Worm (Caenorhabditis elegans) whole organism, L1 larva: ENCODE results near the gene cyp-37B1.

Source experiments
- C04F5.9 ChIP-seq: sonication (generic microtip); optimal IDR thresholded peaks from 2 replicates; lab custom pipeline; 2016; ENCODE audit warnings: missing genetic modification characterization, missing compliant biosample characterization
- C34B4.2 ChIP-seq: sonication (generic microtip); optimal IDR thresholded peaks from 2 replicates; lab custom pipeline; 2017; ENCODE audit warnings: mild to moderate bottlenecking, missing genetic modification characterization, missing compliant biosample characterization
- F16B12.6 ChIP-seq: fragments of 150-350 bp; optimal IDR thresholded peaks from 2 replicates; lab custom pipeline; 2014; ENCODE audit warnings: missing biosample characterization, missing genetic modification characterization
- aha-1 ChIP-seq: fragments of 150-350 bp; optimal IDR thresholded peaks from 2 replicates; lab custom pipeline; 2014; ENCODE audit warnings: missing biosample characterization, missing genetic modification characterization
- aly-2 ChIP-seq: fragments of 150-350 bp; optimal IDR thresholded peaks from 2 replicates; lab custom pipeline; 2014; ENCODE audit warnings: missing biosample characterization, missing genetic modification characterization
- blmp-1 ChIP-seq: fragments of 150-350 bp; optimal IDR thresholded peaks from 2 replicates; lab custom pipeline; 2014; ENCODE audit warnings: missing biosample characterization, missing genetic modification characterization
- ceh-88 ChIP-seq: fragments of 200-800 bp; sonication (Bioruptor generic); IDR thresholded peaks from 2 replicates; pipeline ENCODE4 v1.3.6; 2022; ENCODE audit warnings: missing genetic modification characterization, missing compliant biosample characterization
- ces-1 ChIP-seq: fragments of 150-350 bp; optimal IDR thresholded peaks from 2 replicates; lab custom pipeline; 2014; ENCODE audit warnings: missing biosample characterization, missing genetic modification reagents, missing genetic modification characterization
- efl-1 ChIP-seq, 4 experiments: fragments of 150-350 bp; optimal IDR thresholded peaks in 3 of 4; peaks in 1 of 4; 1 replicate in 1 of 4; 2 replicates in 3 of 4; lab custom pipeline; 2014; ENCODE audit warnings: missing biosample characterization in 2 of 4, missing genetic modification characterization in 2 of 4, missing genetic modification reagents in 2 of 4
- efl-3 ChIP-seq: fragments of 200-800 bp; sonication (Bioruptor generic); optimal IDR thresholded peaks from 2 replicates; lab custom pipeline; 2018; ENCODE audit warnings: mild to moderate bottlenecking, missing genetic modification characterization, missing compliant biosample characterization
- egl-13 ChIP-seq: sonication (generic microtip); optimal IDR thresholded peaks from 2 replicates; lab custom pipeline; 2016; ENCODE audit warnings: missing genotype, missing genetic modification reagents, missing genetic modification characterization, missing compliant biosample characterization
- elt-2 ChIP-seq: sonication (generic microtip); optimal IDR thresholded peaks from 2 replicates; lab custom pipeline; 2016; ENCODE audit warnings: missing genetic modification characterization, mild to moderate bottlenecking, inconsistent platforms, missing compliant biosample characterization, missing genetic modification reagents
- elt-3 ChIP-seq, 6 experiments: fragments of 150-350 bp in 1 of 6; sonication (generic microtip); optimal IDR thresholded peaks; 2 replicates each; lab custom pipeline; 2017 to 2018; ENCODE audit warnings: missing biosample characterization in 6 of 6, missing genetic modification characterization in 6 of 6, inconsistent platforms in 1 of 6
- fkh-10 ChIP-seq: sonication (generic microtip); optimal IDR thresholded peaks from 2 replicates; lab custom pipeline; 2017; ENCODE audit warnings: missing biosample characterization, missing genetic modification reagents, missing genetic modification characterization
- fkh-4 ChIP-seq: sonication (generic microtip); optimal IDR thresholded peaks from 2 replicates; lab custom pipeline; 2016; ENCODE audit warnings: missing compliant biosample characterization, missing genetic modification characterization, borderline replicate concordance
- hlh-17 ChIP-seq: fragments of 200-800 bp; sonication (Bioruptor generic); optimal IDR thresholded peaks from 2 replicates; lab custom pipeline; 2018; ENCODE audit warnings: missing genetic modification characterization, mild to moderate bottlenecking, missing compliant biosample characterization, moderate library complexity, borderline replicate concordance
- irx-1 ChIP-seq: sonication (generic microtip); optimal IDR thresholded peaks from 2 replicates; lab custom pipeline; 2016; ENCODE audit warnings: missing genetic modification characterization, missing compliant biosample characterization
- jun-1 ChIP-seq: fragments of 150-350 bp; optimal IDR thresholded peaks from 2 replicates; lab custom pipeline; 2014; ENCODE audit warnings: missing biosample characterization, missing genetic modification reagents, missing genetic modification characterization
- lin-15B ChIP-seq: fragments of 150-350 bp; sonication (generic microtip); optimal IDR thresholded peaks from 3 replicates; lab custom pipeline; 2014; ENCODE audit warnings: missing biosample characterization, missing genetic modification characterization
- lin-35 ChIP-seq, 2 experiments: fragments of 150-350 bp; optimal IDR thresholded peaks; 2 replicates each; lab custom pipeline; 2014; ENCODE audit warnings: missing biosample characterization in 2 of 2, missing genetic modification characterization in 2 of 2, missing genetic modification reagents in 2 of 2
- lin-39 ChIP-seq: fragments of 150-350 bp; optimal IDR thresholded peaks from 2 replicates; lab custom pipeline; 2014; ENCODE audit warnings: missing biosample characterization, missing genetic modification reagents, missing genetic modification characterization
- lsy-2 ChIP-seq, 2 experiments: fragments of 150-350 bp; optimal IDR thresholded peaks; 2 replicates each; lab custom pipeline; 2014; ENCODE audit warnings: missing biosample characterization in 2 of 2, missing genetic modification characterization in 2 of 2
- mdl-1 ChIP-seq, 2 experiments: fragments of 150-350 bp; optimal IDR thresholded peaks; 2 replicates each; lab custom pipeline; 2014 to 2017; ENCODE audit warnings: missing biosample characterization in 2 of 2, missing genetic modification characterization in 2 of 2, inconsistent platforms in 1 of 2
- mef-2 ChIP-seq: fragments of 150-350 bp; optimal IDR thresholded peaks from 2 replicates; lab custom pipeline; 2014; ENCODE audit warnings: missing biosample characterization, missing genetic modification characterization
- nhr-11 ChIP-seq: fragments of 150-350 bp; optimal IDR thresholded peaks from 2 replicates; lab custom pipeline; 2014; ENCODE audit warnings: missing biosample characterization, missing genetic modification characterization
- nhr-12 ChIP-seq: sonication (generic microtip); optimal IDR thresholded peaks from 2 replicates; lab custom pipeline; 2017; ENCODE audit warnings: missing biosample characterization, missing genetic modification characterization
- nhr-19 ChIP-seq: fragments of 200-800 bp; sonication (Bioruptor generic); conservative IDR thresholded peaks from 2 replicates; pipeline ENCODE4 v1.3.6; 2022; ENCODE audit warnings: missing genetic modification characterization, missing compliant biosample characterization
- nhr-237 ChIP-seq: fragments of 150-350 bp; optimal IDR thresholded peaks from 2 replicates; lab custom pipeline; 2014; ENCODE audit warnings: missing biosample characterization, missing genetic modification characterization
- nhr-28 ChIP-seq: fragments of 150-350 bp; optimal IDR thresholded peaks from 2 replicates; lab custom pipeline; 2014; ENCODE audit warnings: missing biosample characterization, missing genetic modification characterization
- nhr-77 ChIP-seq: fragments of 150-350 bp; optimal IDR thresholded peaks from 2 replicates; lab custom pipeline; 2014; ENCODE audit warnings: missing biosample characterization, missing genetic modification characterization
- nhr-84 ChIP-seq: sonication (generic microtip); optimal IDR thresholded peaks from 2 replicates; lab custom pipeline; 2017; ENCODE audit warnings: missing biosample characterization, missing genetic modification characterization
- nhr-85 ChIP-seq: sonication (generic microtip); peaks from one replicate; lab custom pipeline; 2016; ENCODE audit warnings: missing genetic modification characterization, inconsistent platforms, missing compliant biosample characterization
- pax-3 ChIP-seq: fragments of 200-800 bp; sonication (Bioruptor generic); optimal IDR thresholded peaks from 2 replicates; lab custom pipeline; 2018; ENCODE audit warnings: mild to moderate bottlenecking, missing genetic modification characterization, moderate library complexity, missing compliant biosample characterization
- snpc-4 ChIP-seq: fragments of 150-350 bp; optimal IDR thresholded peaks from 2 replicates; lab custom pipeline; 2014; ENCODE audit warnings: missing biosample characterization, missing genetic modification characterization
- unc-130 ChIP-seq: fragments of 150-350 bp; optimal IDR thresholded peaks from 2 replicates; lab custom pipeline; 2017; ENCODE audit warnings: missing biosample characterization, missing genetic modification characterization, inconsistent platforms
- unc-30 ChIP-seq: sonication (generic microtip); optimal IDR thresholded peaks from 2 replicates; lab custom pipeline; 2017; ENCODE audit warnings: missing biosample characterization, missing genetic modification characterization
- unc-98 ChIP-seq: fragments of 200-800 bp; sonication (Bioruptor generic); IDR thresholded peaks from 2 replicates; pipeline ENCODE4 v1.3.6; 2022; ENCODE audit warnings: missing genetic modification characterization, missing compliant biosample characterization
- vab-15 ChIP-seq: sonication (generic microtip); optimal IDR thresholded peaks from 2 replicates; lab custom pipeline; 2017; ENCODE audit warnings: missing genotype, mild to moderate bottlenecking, missing genetic modification characterization, missing compliant biosample characterization
- xbp-1 ChIP-seq: sonication (generic microtip); optimal IDR thresholded peaks from 2 replicates; lab custom pipeline; 2016; ENCODE audit warnings: missing genetic modification characterization, missing compliant biosample characterization
- zip-4 ChIP-seq: fragments of 200-800 bp; sonication (Bioruptor generic); optimal IDR thresholded peaks from 2 replicates; lab custom pipeline; 2018; ENCODE audit warnings: mild to moderate bottlenecking, missing genetic modification characterization, moderate library complexity, missing compliant biosample characterization
- ztf-11 ChIP-seq, 2 experiments: sonication (generic microtip); optimal IDR thresholded peaks; 2 replicates each; lab custom pipeline; 2016 to 2017; ENCODE audit warnings: missing genetic modification characterization in 2 of 2, missing biosample characterization in 1 of 2, missing compliant biosample characterization in 1 of 2
- ztf-4 ChIP-seq: fragments of 150-350 bp; optimal IDR thresholded peaks from 2 replicates; lab custom pipeline; 2014; ENCODE audit warnings: missing biosample characterization, missing genetic modification characterization

The cyp-37B1 gene

DNA sequence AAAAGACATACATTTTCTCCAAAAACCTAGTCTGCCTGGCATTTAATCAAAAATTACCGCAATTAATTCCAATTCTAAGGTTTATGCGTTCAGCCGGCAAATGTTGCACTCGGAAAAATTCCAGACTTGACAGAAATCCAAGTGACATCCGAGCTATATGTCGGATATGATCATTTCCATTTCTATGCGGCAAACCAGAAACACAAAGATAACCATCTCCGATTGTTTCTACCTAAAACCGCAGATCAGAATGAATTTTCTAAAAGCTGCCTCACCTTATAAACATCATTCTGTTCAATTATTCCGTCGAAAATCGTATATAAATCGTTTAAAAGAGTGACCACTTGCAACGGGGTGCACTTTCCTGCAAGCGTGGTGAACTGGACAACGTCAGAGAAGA, 28.8 kb upstream of the cyp-37B1 start:
- TF ChIP-seq unc-130 (tag; lab: Kevin White, UChicago) (no peak), ztf-11 (tag; optimal IDR thresholded peaks at IDR 0.05; lab: Kevin White, UChicago) (no peak), F16B12.6 (tag; lab: Kevin White, UChicago) (no peak), C04F5.9 (no peak), nhr-237 (tag; lab: Kevin White, UChicago) (no peak), jun-1 (no peak), C34B4.2 (tag; lab: Kevin White, UChicago) (no peak), unc-98 (GFP tag; lab: Robert Waterston, UW) (no peak), lin-15B (tag; lab: Kevin White, UChicago) (no peak), xbp-1 (no peak), aha-1 (tag; lab: Kevin White, UChicago) (no peak), nhr-12 (tag; lab: Kevin White, UChicago) (no peak), snpc-4 (tag; lab: Kevin White, UChicago) (no peak)
- TF ChIP-seq, all 84 proteins: peak for 0

ce11 chrV:16253687-16254086, 24.2 kb upstream of the cyp-37B1 start, which contains the start of gene gcy-20:
gcy-20 (minus strand) TSS chrV:16253787.
- no peak for TF ChIP-seq snpc-4 (tag; lab: Kevin White, UChicago)
- no peak for TF ChIP-seq mdl-1 (tag; optimal IDR thresholded peaks at IDR 0.05; lab: Kevin White, UChicago)
- no peak for TF ChIP-seq vab-15 (tag; lab: Kevin White, UChicago)
- TF ChIP-seq irx-1: no peak
- TF ChIP-seq nhr-11 (tag; lab: Kevin White, UChicago): no peak
- no peak for TF ChIP-seq lin-35 (GFP tag; optimal IDR thresholded peaks at IDR 0.05; lab: Kevin White, UChicago)

- no peak for TF ChIP-seq nhr-12 (tag; lab: Kevin White, UChicago)
- no peak for TF ChIP-seq aly-2
These were observed 21.5 kb upstream of the cyp-37B1 start, which contains the start of gene bgnt-1.3 for ce11 chrV:16256395-16256794. bgnt-1.3 (minus strand) TSS chrV:16256495.

ce11 chrV:16258142-16258541, 19.8 kb upstream of the cyp-37B1 start, which contains the start of gene nhr-218:
nhr-218 (plus strand) TSS chrV:16258442.
- no peak for TF ChIP-seq pax-3
- TF ChIP-seq elt-2: no peak
- no peak for TF ChIP-seq mdl-1 (tag; optimal IDR thresholded peaks at IDR 0.05; lab: Kevin White, UChicago)
- no peak for TF ChIP-seq unc-30
- no peak for TF ChIP-seq blmp-1 (tag; lab: Kevin White, UChicago)
- no peak for TF ChIP-seq unc-98 (GFP tag; lab: Robert Waterston, UW)
- no peak for TF ChIP-seq nhr-85
- TF ChIP-seq nhr-28 (tag; lab: Kevin White, UChicago): no peak
- TF ChIP-seq efl-1 (optimal IDR thresholded peaks at IDR 0.05; lab: Kevin White, UChicago): no peak
- no peak for TF ChIP-seq efl-1 (GFP tag; optimal IDR thresholded peaks at IDR 0.05 in 1 of 2; lab: Kevin White, UChicago)
- no peak for TF ChIP-seq nhr-84 (tag; lab: Kevin White, UChicago)
- TF ChIP-seq ztf-4: no peak
- TF ChIP-seq lin-39 (tag; lab: Kevin White, UChicago): no peak
- TF ChIP-seq ceh-88 (GFP tag; lab: Robert Waterston, UW): no peak
- no peak for TF ChIP-seq ces-1 (GFP tag; lab: Kevin White, UChicago)
- TF ChIP-seq fkh-4 (tag; lab: Kevin White, UChicago): no peak
- no peak for TF ChIP-seq elt-3 (tag; optimal IDR thresholded peaks at IDR 0.05; lab: Kevin White, UChicago)
- TF ChIP-seq nhr-77: no peak
- no peak for TF ChIP-seq egl-13 (tag; lab: Kevin White, UChicago)

DNA sequence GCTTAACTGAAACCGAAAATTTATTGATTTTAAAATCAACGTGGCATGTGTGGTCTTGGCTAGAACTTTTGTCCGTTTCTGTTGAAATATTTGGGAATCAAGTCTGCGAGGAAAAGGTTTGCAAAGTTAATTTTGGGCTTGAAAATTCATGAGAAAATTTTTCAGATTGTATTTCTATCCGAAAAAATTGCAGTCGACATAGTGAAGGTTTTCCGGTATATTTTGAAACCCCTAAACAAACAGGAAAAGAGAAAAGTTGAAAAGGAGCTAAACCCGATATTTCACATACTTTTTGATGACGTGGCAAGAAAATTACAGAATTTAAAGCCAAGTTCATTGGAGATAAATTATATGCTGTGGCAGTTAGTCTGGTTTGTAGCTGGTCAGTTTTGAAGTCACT, 18.2 kb upstream of the cyp-37B1 start, which contains the start of gene nhr-127:
nhr-127 (plus strand) TSS at position 301 of the 400 bp plus-strand sequence.
- TF ChIP-seq F16B12.6 (tag; lab: Kevin White, UChicago): no peak
- no peak for TF ChIP-seq irx-1
- TF ChIP-seq fkh-10 (GFP tag; lab: Kevin White, UChicago): no peak
- no peak for TF ChIP-seq elt-2
- no peak for TF ChIP-seq nhr-19 (GFP tag; lab: Robert Waterston, UW)
- TF ChIP-seq efl-3 (GFP tag; lab: Kevin White, UChicago): no peak
- TF ChIP-seq hlh-17: no peak
- no peak for TF ChIP-seq lsy-2 (tag; optimal IDR thresholded peaks at IDR 0.05; lab: Kevin White, UChicago)
- TF ChIP-seq zip-4: no peak
- TF ChIP-seq mef-2 (tag; lab: Kevin White, UChicago): no peak
